Worm (Caenorhabditis elegans): Measurements from ENCODE around the gene pals-28.

Gene pals-28

DNA sequence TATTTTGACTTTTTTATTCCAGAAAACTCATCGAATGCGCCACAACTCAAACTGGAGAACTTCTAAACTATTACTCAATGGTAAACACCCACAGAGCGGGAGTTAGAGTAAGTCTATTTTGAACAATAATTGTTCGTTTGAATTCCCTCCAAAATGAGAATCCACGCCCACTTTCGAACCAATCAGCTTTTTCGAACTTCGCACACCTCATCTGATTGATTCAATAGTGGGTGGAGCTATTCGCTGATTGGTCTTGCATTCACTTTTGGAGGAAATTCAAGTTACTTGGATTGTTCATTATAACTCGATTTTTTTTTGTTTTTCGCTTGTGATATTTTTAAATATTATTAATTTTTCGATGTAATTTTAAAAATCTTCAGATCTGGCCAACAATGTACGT is 11.3 kb downstream of the pals-28 start:
- TF ChIP-seq unc-130 (tag; optimal IDR thresholded peaks at IDR 0.05) (no peak), hlh-17 (GFP tag; optimal IDR thresholded peaks at IDR 0.05; ENCODE audit: borderline replicate concordance) (no peak), snpc-4 (tag; optimal IDR thresholded peaks at IDR 0.05) (no peak), mep-1 (tag; optimal IDR thresholded peaks at IDR 0.05) (no peak), unc-86 (tag; optimal IDR thresholded peaks at IDR 0.05) (no peak), mdl-1 (tag; optimal IDR thresholded peaks at IDR 0.05) (no peak), snu-23 (GFP tag; optimal IDR thresholded peaks at IDR 0.05) (no peak), pag-3 (tag; optimal IDR thresholded peaks at IDR 0.05; ENCODE audit: borderline replicate concordance, insufficient read depth) (no peak), rnt-1 (tag; optimal IDR thresholded peaks at IDR 0.05) (no peak)

DNA sequence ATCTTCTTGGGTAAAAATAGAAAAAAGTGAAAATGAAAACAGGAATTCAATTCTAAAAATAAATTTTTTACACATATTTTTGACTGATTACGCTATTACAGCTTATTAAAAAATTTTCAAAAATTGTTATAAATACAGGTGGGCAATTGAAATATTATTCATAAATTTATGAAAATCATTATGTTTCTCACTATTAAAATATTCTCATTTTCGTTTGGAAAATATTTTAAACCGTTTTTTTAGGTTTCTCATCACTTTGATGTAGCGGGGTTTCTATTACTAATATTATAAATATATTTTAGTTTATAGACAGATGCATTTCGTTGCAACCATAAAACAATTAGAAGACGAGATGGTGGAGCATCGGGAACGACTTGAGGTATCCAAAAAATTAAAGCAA is 12.5 kb downstream of the pals-28 start, which contains the start of gene R07E5.5:
Gene R07E5.5, plus strand, starts transcription at position 301 of the 400 bp plus-strand sequence.
- TF ChIP-seq mep-1 (tag; optimal IDR thresholded peaks at IDR 0.05) (no peak), pqm-1 (tag; optimal IDR thresholded peaks at IDR 0.05) (no peak), sup-37 (GFP tag; optimal IDR thresholded peaks at IDR 0.05) (no peak), unc-98 (GFP tag; IDR thresholded peaks at IDR 0.05) (no peak)

DNA sequence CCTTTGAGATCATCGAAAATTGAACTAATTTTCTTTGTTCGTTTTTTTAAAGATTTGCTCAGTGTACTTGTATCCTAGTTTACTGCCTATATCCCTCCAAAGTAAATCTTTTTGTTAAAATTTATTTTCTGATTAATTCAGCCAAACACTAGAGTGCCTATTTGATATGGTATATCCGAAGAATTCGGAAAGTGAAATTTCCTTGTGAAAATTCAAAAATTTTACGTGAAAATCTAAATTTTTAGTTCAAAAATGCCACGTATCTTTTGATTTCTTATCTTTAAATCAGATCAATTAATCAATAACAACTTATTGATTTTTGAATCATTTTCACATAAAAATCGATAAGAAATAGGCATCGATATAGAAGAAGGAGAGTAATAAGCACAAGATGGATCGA is 13.9 kb downstream of the pals-28 start, which contains the start of gene R07E5.6:
Gene R07E5.6, plus strand, starts transcription at position 301 of the 400 bp plus-strand sequence.
- no peak for TF ChIP-seq efl-1 (optimal IDR thresholded peaks at IDR 0.05)
- peak in 1 of 2 experiments; percentile 37 for TF ChIP-seq efl-1 (GFP tag; optimal IDR thresholded peaks at IDR 0.05 in 1 of 2)
- TF ChIP-seq fkh-10 (GFP tag; optimal IDR thresholded peaks at IDR 0.05) = no peak

DNA sequence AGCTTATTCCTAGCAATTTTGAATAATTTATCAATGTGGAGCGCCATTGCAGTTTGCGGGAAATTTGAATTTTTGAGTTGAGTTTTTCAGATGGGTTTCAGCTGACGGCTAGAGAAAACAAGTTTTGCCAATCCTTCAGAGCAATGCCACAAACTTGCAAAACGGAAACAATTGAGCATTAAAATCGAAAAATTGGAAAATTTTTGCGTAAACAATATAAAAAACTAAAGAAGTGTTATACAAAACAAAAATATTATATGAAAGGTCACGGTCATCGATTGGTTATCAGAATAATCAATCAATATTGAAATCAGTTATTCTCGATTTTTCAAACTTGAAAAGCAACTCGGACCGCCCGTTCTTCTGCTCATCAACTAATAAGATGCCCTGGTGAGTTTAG is 16.6 kb downstream of the pals-28 start, which contains the start of gene R07E5.15:
Gene R07E5.15, plus strand, starts transcription at position 301 of the 400 bp plus-strand sequence.
- no peak for TF ChIP-seq ztf-4 (tag; optimal IDR thresholded peaks at IDR 0.05)
- TF ChIP-seq efl-1 (optimal IDR thresholded peaks at IDR 0.05) = no peak
- no peak for TF ChIP-seq efl-1 (GFP tag; optimal IDR thresholded peaks at IDR 0.05 in 1 of 2)
- no peak for TF ChIP-seq egl-27 (tag; optimal IDR thresholded peaks at IDR 0.05)
- no peak for TF ChIP-seq unc-62 (GFP tag; optimal IDR thresholded peaks at IDR 0.05)
- no peak for TF ChIP-seq snu-23 (GFP tag; optimal IDR thresholded peaks at IDR 0.05)
- TF ChIP-seq lin-15B (tag; optimal IDR thresholded peaks at IDR 0.05) = no peak
- no peak for TF ChIP-seq nhr-11 (tag; optimal IDR thresholded peaks at IDR 0.05)
- TF ChIP-seq hlh-4 (tag; optimal IDR thresholded peaks at IDR 0.05) = no peak
- TF ChIP-seq nhr-77 (tag; optimal IDR thresholded peaks at IDR 0.05) = no peak

DNA sequence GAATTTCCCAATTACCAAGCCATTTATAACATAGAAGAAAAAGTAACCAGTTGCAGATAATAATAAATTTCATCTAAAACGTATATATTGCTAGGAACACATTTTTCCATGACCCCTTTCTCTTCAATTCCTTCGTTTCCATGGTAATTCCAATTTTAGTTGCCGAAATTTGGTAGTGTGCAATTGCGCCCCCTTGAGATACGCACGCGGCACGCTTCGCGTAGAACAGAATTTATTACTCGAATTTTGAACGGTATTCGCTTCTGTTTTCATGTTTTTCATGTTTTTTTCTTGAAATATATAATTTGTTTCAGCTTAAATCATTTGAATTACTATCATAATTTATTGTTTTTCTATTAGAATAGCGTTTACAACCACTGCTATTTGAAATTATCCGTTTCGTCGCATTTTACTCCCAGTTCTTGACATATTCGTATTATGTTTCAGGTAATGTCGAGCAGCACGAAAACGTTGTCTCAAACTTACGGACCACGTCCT is 19.8 kb downstream of the pals-28 start, which contains the start of the genes R07E5.17 and snfc-5:
Gene R07E5.17, minus strand, starts transcription at position 98 of the 498 bp plus-strand sequence.
Gene snfc-5, plus strand, starts transcription at position 448 of the 498 bp plus-strand sequence.
- peak; percentile 4 for TF ChIP-seq nhr-77 (tag; optimal IDR thresholded peaks at IDR 0.05)
- peak; percentile 51 to 59 for TF ChIP-seq efl-1 (optimal IDR thresholded peaks at IDR 0.05)
- TF ChIP-seq efl-1 (GFP tag; optimal IDR thresholded peaks at IDR 0.05 in 1 of 2) = peak; percentile 46 to 68
- no peak for TF ChIP-seq snu-23 (GFP tag; optimal IDR thresholded peaks at IDR 0.05)
- no peak for TF ChIP-seq nhr-76 (tag; optimal IDR thresholded peaks at IDR 0.05)
- peak; percentile 2 for TF ChIP-seq fos-1 (tag; optimal IDR thresholded peaks at IDR 0.05)
- TF ChIP-seq F16B12.6 (tag; optimal IDR thresholded peaks at IDR 0.05) = peak; percentile 46
- peak; percentile 48 to 80 for TF ChIP-seq lin-35 (GFP tag; optimal IDR thresholded peaks at IDR 0.05)
- TF ChIP-seq ceh-63 (GFP tag; optimal IDR thresholded peaks at IDR 0.05) = no peak
- TF ChIP-seq egl-13 (tag; optimal IDR thresholded peaks at IDR 0.05) = no peak
- no peak for TF ChIP-seq fkh-4 (tag; optimal IDR thresholded peaks at IDR 0.05; ENCODE audit: borderline replicate concordance)
- TF ChIP-seq C04F5.9 (tag; optimal IDR thresholded peaks at IDR 0.05) = no peak
- TF ChIP-seq lsy-2 (tag; optimal IDR thresholded peaks at IDR 0.05) = peak; percentile 26 to 78
- no peak for TF ChIP-seq unc-130 (tag; optimal IDR thresholded peaks at IDR 0.05)
- TF ChIP-seq pax-3 (tag; optimal IDR thresholded peaks at IDR 0.05) = no peak
- TF ChIP-seq xbp-1 (tag; optimal IDR thresholded peaks at IDR 0.05) = peak; percentile 15
- TF ChIP-seq tlp-1 (tag; optimal IDR thresholded peaks at IDR 0.05) = no peak
- TF ChIP-seq zip-4 (GFP tag; optimal IDR thresholded peaks at IDR 0.05) = no peak
- TF ChIP-seq nhr-28 (tag; optimal IDR thresholded peaks at IDR 0.05) = no peak
- TF ChIP-seq nhr-84 (tag; optimal IDR thresholded peaks at IDR 0.05) = no peak
- TF ChIP-seq ceh-82 (tag; optimal IDR thresholded peaks at IDR 0.05) = peak in 1 of 3 experiments; percentile 42
- TF ChIP-seq nhr-85 (tag) = no peak
- TF ChIP-seq ztf-4 (tag; optimal IDR thresholded peaks at IDR 0.05) = no peak
- TF ChIP-seq hpl-2 (GFP tag; optimal IDR thresholded peaks at IDR 0.05) = no peak
- peak; percentile 52 for TF ChIP-seq blmp-1 (tag; optimal IDR thresholded peaks at IDR 0.05)
- no peak for TF ChIP-seq hlh-4 (tag; optimal IDR thresholded peaks at IDR 0.05)
- TF ChIP-seq skn-1 (tag; optimal IDR thresholded peaks at IDR 0.05) = peak; percentile 59
- TF ChIP-seq C16A3.4 (tag; optimal IDR thresholded peaks at IDR 0.05) = peak; percentile 55
- TF ChIP-seq efl-3 (GFP tag; optimal IDR thresholded peaks at IDR 0.05) = no peak
- TF ChIP-seq mdl-1 (tag; optimal IDR thresholded peaks at IDR 0.05) = peak in 1 of 2 experiments; percentile 46
- TF ChIP-seq rnt-1 (tag; optimal IDR thresholded peaks at IDR 0.05) = no peak
- peak; percentile 54 for TF ChIP-seq lin-15B (tag; optimal IDR thresholded peaks at IDR 0.05)

Measured in whole organism, L1 larva.